Worm (Caenorhabditis elegans) whole organism, early embryonic: ENCODE measurements around the gene F49C12.11.

Experiments
- F13C5.2 ChIP-seq: sonication (generic microtip); optimal IDR thresholded peaks from 2 replicates; lab custom pipeline; 2017; ENCODE audit warnings: mild to moderate bottlenecking, missing genetic modification characterization, inconsistent platforms, missing compliant biosample characterization
- aly-1 ChIP-seq: sonication (generic microtip); optimal IDR thresholded peaks from 2 replicates; lab custom pipeline; 2016; ENCODE audit warnings: missing genetic modification characterization, missing compliant biosample characterization
- ama-1 ChIP-seq: fragments of 150-350 bp; optimal IDR thresholded peaks from 2 replicates; lab custom pipeline; 2014
- ceh-13 ChIP-seq: fragments of 200-800 bp; sonication (Bioruptor generic); optimal IDR thresholded peaks from 2 replicates; lab custom pipeline; 2018; ENCODE audit warnings: mild to moderate bottlenecking, missing genetic modification characterization, missing compliant biosample characterization
- ceh-36 ChIP-seq: sonication (generic microtip); optimal IDR thresholded peaks from 2 replicates; lab custom pipeline; 2016; ENCODE audit warnings: missing genetic modification characterization, inconsistent platforms, missing compliant biosample characterization
- ets-7 ChIP-seq: sonication (generic microtip); optimal IDR thresholded peaks from 2 replicates; lab custom pipeline; 2016; ENCODE audit warnings: missing genotype, missing genetic modification characterization, missing compliant biosample characterization
- flt-1 ChIP-seq: fragments of 200-800 bp; sonication (Bioruptor generic); IDR thresholded peaks from 2 replicates; pipeline ENCODE4 v1.3.6; 2022; ENCODE audit warnings: missing genetic modification characterization, missing compliant biosample characterization
- hmbx-1 ChIP-seq: sonication (generic microtip); optimal IDR thresholded peaks from 2 replicates; lab custom pipeline; 2016; ENCODE audit warnings: mild to moderate bottlenecking, missing genetic modification characterization, missing compliant biosample characterization
- hmg-4 ChIP-seq: fragments of 200-800 bp; sonication (Bioruptor generic); optimal IDR thresholded peaks from 2 replicates; lab custom pipeline; 2018; ENCODE audit warnings: mild to moderate bottlenecking, missing genetic modification characterization, missing compliant biosample characterization
- hnd-1 ChIP-seq: sonication (generic microtip); optimal IDR thresholded peaks from 2 replicates; lab custom pipeline; 2016; ENCODE audit warnings: missing genetic modification characterization, missing compliant biosample characterization
- scrt-1 ChIP-seq: fragments of 200-800 bp; sonication (Bioruptor generic); IDR thresholded peaks from 2 replicates; pipeline ENCODE4 v1.3.6; 2022; ENCODE audit warnings: missing genetic modification characterization, missing compliant biosample characterization
- tbx-11 ChIP-seq: fragments of 200-800 bp; sonication (Bioruptor generic); IDR thresholded peaks from 2 replicates; pipeline ENCODE4 v1.3.6; 2022; ENCODE audit warnings: missing genetic modification characterization, missing compliant biosample characterization
- tbx-37 ChIP-seq: fragments of 200-800 bp; sonication (Bioruptor generic); conservative IDR thresholded peaks from 2 replicates; pipeline ENCODE4 v1.3.6; 2022; ENCODE audit warnings: missing genetic modification reagents, missing genetic modification characterization, missing compliant biosample characterization
- tra-4 ChIP-seq: sonication (generic microtip); optimal IDR thresholded peaks from 2 replicates; lab custom pipeline; 2017; ENCODE audit warnings: missing genetic modification characterization, missing compliant biosample characterization

DNA sequence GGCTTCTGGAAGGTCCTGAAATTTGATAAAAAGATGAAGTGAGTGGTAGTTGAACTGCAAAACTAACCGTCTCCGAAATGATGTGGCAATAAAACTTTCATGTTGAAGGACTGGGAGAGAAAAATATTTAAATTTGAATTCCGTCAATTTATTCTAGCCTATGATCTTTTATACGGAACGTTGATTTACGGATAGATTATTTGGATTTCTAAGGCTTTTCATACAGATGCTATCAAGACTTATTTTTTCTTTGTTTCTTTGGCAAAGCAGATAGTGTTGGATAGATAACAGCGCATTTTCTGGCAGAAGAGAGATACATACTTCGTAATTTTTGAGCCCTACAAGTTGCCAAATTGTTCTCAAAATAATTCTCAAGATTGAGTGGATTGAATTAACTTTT lies 15.2 kb upstream of the F49C12.11 start, which contains the start of gene F49C12.4:
- no peak for TF ChIP-seq ama-1 (lab: Kevin White, UChicago)
- no peak for TF ChIP-seq F13C5.2 (tag; lab: Kevin White, UChicago)
- TF ChIP-seq tbx-11 (GFP tag; lab: Robert Waterston, UW): no peak
- no peak for TF ChIP-seq hmg-4
- TF ChIP-seq tra-4 (tag; lab: Kevin White, UChicago): no peak
- TF ChIP-seq ets-7 (tag; lab: Kevin White, UChicago): no peak
- TF ChIP-seq ceh-36 (tag; lab: Kevin White, UChicago): no peak
- no peak for TF ChIP-seq ceh-13 (GFP tag; lab: Kevin White, UChicago)
- TF ChIP-seq aly-1: no peak
- no peak for TF ChIP-seq tbx-37 (GFP tag; lab: Robert Waterston, UW)
- no peak for TF ChIP-seq scrt-1 (GFP tag; lab: Robert Waterston, UW)
- TF ChIP-seq flt-1: no peak
- TF ChIP-seq hnd-1 (tag; lab: Kevin White, UChicago): no peak
- TF ChIP-seq hmbx-1 (tag; lab: Kevin White, UChicago): no peak
